Fruit fly (Drosophila melanogaster) whole organism, embryonic: ENCODE data around the gene CG2187.

Source experiments
- Aef1 ChIP-seq: fragments of 200-800 bp; sonication (Bioruptor generic); IDR thresholded peaks from 3 replicates; pipeline ENCODE4 v1.3.6; 2022; ENCODE audit warnings: missing biosample characterization, missing genetic modification characterization
- Asciz ChIP-seq: fragments of 200-800 bp; sonication (Bioruptor generic); optimal IDR thresholded peaks from 2 replicates; lab custom pipeline; 2017; ENCODE audit warnings: missing biosample characterization, mild to moderate bottlenecking, missing genetic modification characterization, missing genetic modification reagents
- CG10147 ChIP-seq: fragments of 200-800 bp; sonication (Bioruptor generic); optimal IDR thresholded peaks from 2 replicates; lab custom pipeline; 2019; ENCODE audit warnings: missing biosample characterization, mild to moderate bottlenecking, missing genetic modification characterization, moderate library complexity
- CG10462 ChIP-seq: fragments of 200-800 bp; sonication (Bioruptor generic); optimal IDR thresholded peaks from 2 replicates; lab custom pipeline; 2016; ENCODE audit warnings: missing biosample characterization, missing genetic modification characterization
- CG12071 ChIP-seq: fragments of 200-800 bp; sonication (Bioruptor generic); optimal IDR thresholded peaks from 3 replicates; lab custom pipeline; 2018; ENCODE audit warnings: missing biosample characterization, mild to moderate bottlenecking, missing genetic modification characterization
- CG1233 ChIP-seq: fragments of 200-800 bp; sonication (Bioruptor generic); optimal IDR thresholded peaks from 4 replicates; lab custom pipeline; 2018; ENCODE audit warnings: missing biosample characterization, mild to moderate bottlenecking, missing genetic modification characterization
- CG15011 ChIP-seq: fragments of 200-800 bp; sonication (Bioruptor generic); optimal IDR thresholded peaks from 3 replicates; lab custom pipeline; 2018; ENCODE audit warnings: missing biosample characterization, mild to moderate bottlenecking, missing genetic modification characterization
- CG2199 ChIP-seq: fragments of 200-800 bp; sonication (Bioruptor generic); IDR thresholded peaks from 3 replicates; pipeline ENCODE4 v1.3.6; 2022; ENCODE audit warnings: missing biosample characterization, missing genetic modification characterization
- CG30403 ChIP-seq: fragments of 200-800 bp; sonication (Bioruptor generic); optimal IDR thresholded peaks from 3 replicates; lab custom pipeline; 2016; ENCODE audit warnings: missing biosample characterization, missing genetic modification characterization
- CG3163 ChIP-seq: fragments of 200-800 bp; sonication (Bioruptor generic); optimal IDR thresholded peaks from 3 replicates; lab custom pipeline; 2016; ENCODE audit warnings: missing biosample characterization, missing genetic modification characterization
- CG33213 ChIP-seq: fragments of 200-800 bp; sonication (Bioruptor generic); optimal IDR thresholded peaks from 3 replicates; lab custom pipeline; 2016; ENCODE audit warnings: missing biosample characterization, missing genetic modification characterization
- CG4404 ChIP-seq: fragments of 200-800 bp; sonication (Bioruptor generic); IDR thresholded peaks from 2 replicates; pipeline ENCODE4 v1.3.6; 2022; ENCODE audit warnings: missing biosample characterization, missing genetic modification characterization
- CG7556 ChIP-seq: fragments of 200-800 bp; sonication (Bioruptor generic); optimal IDR thresholded peaks from 2 replicates; lab custom pipeline; 2017; ENCODE audit warnings: missing biosample characterization, mild to moderate bottlenecking, missing genetic modification characterization
- CG8359 ChIP-seq: fragments of 200-800 bp; sonication (Bioruptor generic); optimal IDR thresholded peaks from 2 replicates; lab custom pipeline; 2017; ENCODE audit warnings: missing biosample characterization, mild to moderate bottlenecking, missing genetic modification characterization, borderline replicate concordance
- Deaf1 ChIP-seq: fragments of 200-800 bp; optimal IDR thresholded peaks from 3 replicates; lab custom pipeline; 2019; ENCODE audit warnings: missing biosample characterization, mild to moderate bottlenecking, missing genetic modification characterization, moderate library complexity
- Drgx ChIP-seq: fragments of 200-800 bp; sonication (Bioruptor generic); IDR thresholded peaks from 2 replicates; pipeline ENCODE4 v1.3.6; 2022; ENCODE audit warnings: missing biosample characterization, missing genetic modification characterization
- Eip74EF ChIP-seq, 2 experiments: fragments of 200-800 bp in 1 of 2; fragments of >200 bp in 1 of 2; sonication (Bioruptor generic) in 1 of 2; optimal IDR thresholded peaks; 2 replicates each; lab custom pipeline; 2017 to 2019; ENCODE audit warnings: missing biosample characterization in 2 of 2, missing genetic modification characterization in 2 of 2, mild to moderate bottlenecking in 1 of 2, moderate library complexity in 1 of 2
- HHEX ChIP-seq: fragments of 200-800 bp; sonication (Bioruptor generic); optimal IDR thresholded peaks from 3 replicates; lab custom pipeline; 2017; ENCODE audit warnings: missing biosample characterization, mild to moderate bottlenecking, missing genetic modification characterization, missing genetic modification reagents
- Max ChIP-seq: fragments of 200-800 bp; sonication (Bioruptor generic); optimal IDR thresholded peaks from 2 replicates; lab custom pipeline; 2016; ENCODE audit warnings: missing biosample characterization, mild to moderate bottlenecking, missing genetic modification characterization
- Med ChIP-seq: fragments of 200-800 bp; sonication (Bioruptor generic); peaks from one replicate; lab custom pipeline; 2016; ENCODE audit warnings: missing biosample characterization, missing genetic modification characterization, mild to moderate bottlenecking, inconsistent platforms, moderate library complexity
- Oli ChIP-seq: fragments of 200-800 bp; sonication (Bioruptor generic); optimal IDR thresholded peaks from 2 replicates; lab custom pipeline; 2018; ENCODE audit warnings: missing biosample characterization, mild to moderate bottlenecking, missing genetic modification characterization, moderate library complexity
- Pdp1 ChIP-seq, 2 experiments: fragments of 200-800 bp; sonication (Bioruptor generic); optimal IDR thresholded peaks; 3 replicates each; lab custom pipeline; 2016; ENCODE audit warnings: missing biosample characterization in 2 of 2, missing genetic modification characterization in 2 of 2, mild to moderate bottlenecking in 1 of 2, moderate library complexity in 1 of 2
- Trl ChIP-seq, 3 experiments: fragments of >200 bp in 2 of 3; fragments of 200-800 bp in 1 of 3; sonication (Bioruptor generic) in 1 of 3; optimal IDR thresholded peaks; 2 replicates in 1 of 3; 3 replicates in 2 of 3; lab custom pipeline; 2016 to 2017; ENCODE audit warnings: missing biosample characterization in 1 of 3, missing genetic modification characterization in 1 of 3
- YL-1 ChIP-seq: fragments of 200-800 bp; sonication (Bioruptor generic); optimal IDR thresholded peaks from 3 replicates; lab custom pipeline; 2017; ENCODE audit warnings: missing biosample characterization, mild to moderate bottlenecking, missing genetic modification characterization
- bcd ChIP-seq: fragments of 200-800 bp; sonication (Bioruptor generic); optimal IDR thresholded peaks from 2 replicates; lab custom pipeline; 2017; ENCODE audit warnings: missing biosample characterization, mild to moderate bottlenecking, missing genetic modification characterization
- cg ChIP-seq: fragments of 200-800 bp; sonication (Bioruptor generic); optimal IDR thresholded peaks from 3 replicates; lab custom pipeline; 2019; ENCODE audit warnings: missing biosample characterization, mild to moderate bottlenecking, missing genetic modification characterization, moderate library complexity
- chinmo ChIP-seq: fragments of 200-800 bp; sonication (Bioruptor generic); IDR thresholded peaks from 4 replicates; pipeline ENCODE4 v1.3.6; 2022; ENCODE audit warnings: missing biosample characterization, missing genetic modification characterization; ENCODE audit not compliant: partially characterized antibody
- ci ChIP-seq: fragments of 200-800 bp; sonication (Bioruptor generic); IDR thresholded peaks from 3 replicates; pipeline ENCODE4 v1.3.6; 2022; ENCODE audit warnings: missing biosample characterization, missing genetic modification characterization
- crol ChIP-seq: fragments of 200-800 bp; sonication (Bioruptor generic); IDR thresholded peaks from 2 replicates; pipeline ENCODE4 v1.3.6; 2022; ENCODE audit warnings: missing biosample characterization, missing genetic modification characterization
- cwo ChIP-seq: fragments of 200-800 bp; sonication (Bioruptor generic); optimal IDR thresholded peaks from 3 replicates; lab custom pipeline; 2017; ENCODE audit warnings: missing biosample characterization, missing genetic modification characterization, mild to moderate bottlenecking, moderate library complexity, missing genetic modification reagents
- grn ChIP-seq: fragments of 200-800 bp; sonication (Bioruptor generic); optimal IDR thresholded peaks from 3 replicates; lab custom pipeline; 2017; ENCODE audit warnings: missing biosample characterization, missing genetic modification characterization
- ind ChIP-seq: fragments of 200-800 bp; sonication (Bioruptor generic); optimal IDR thresholded peaks from 3 replicates; lab custom pipeline; 2016; ENCODE audit warnings: missing biosample characterization, missing genetic modification characterization
- ken ChIP-seq: fragments of 200-800 bp; sonication (Bioruptor generic); IDR thresholded peaks from 3 replicates; pipeline ENCODE4 v1.3.6; 2022; ENCODE audit warnings: missing biosample characterization, missing genetic modification characterization
- kni ChIP-seq: fragments of 200-800 bp; sonication (Bioruptor generic); optimal IDR thresholded peaks from 3 replicates; lab custom pipeline; 2017; ENCODE audit warnings: mild to moderate bottlenecking, missing biosample characterization, missing genetic modification reagents, missing genetic modification characterization
- mirr ChIP-seq: fragments of 200-800 bp; sonication (Bioruptor generic); optimal IDR thresholded peaks from 3 replicates; lab custom pipeline; 2018; ENCODE audit warnings: missing biosample characterization, mild to moderate bottlenecking, missing genetic modification characterization
- nerfin-1 ChIP-seq: fragments of 200-800 bp; sonication (Bioruptor generic); optimal IDR thresholded peaks from 3 replicates; lab custom pipeline; 2019; ENCODE audit warnings: missing biosample characterization, mild to moderate bottlenecking, missing genetic modification characterization, moderate library complexity
- nom ChIP-seq: fragments of 200-800 bp; sonication (Bioruptor generic); optimal IDR thresholded peaks from 2 replicates; lab custom pipeline; 2017; ENCODE audit warnings: missing biosample characterization, missing genetic modification characterization, mild to moderate bottlenecking, moderate library complexity, missing genetic modification reagents
- pros ChIP-seq: fragments of 200-800 bp; sonication (Bioruptor generic); optimal IDR thresholded peaks from 3 replicates; lab custom pipeline; 2019; ENCODE audit warnings: missing biosample characterization, mild to moderate bottlenecking, missing genetic modification characterization, moderate library complexity
- pzg ChIP-seq: fragments of 200-800 bp; sonication (Bioruptor generic); optimal IDR thresholded peaks from 3 replicates; lab custom pipeline; 2018; ENCODE audit warnings: missing biosample characterization, mild to moderate bottlenecking, missing genetic modification characterization, moderate library complexity
- sd ChIP-seq: fragments of 200-800 bp; sonication (Bioruptor generic); optimal IDR thresholded peaks from 3 replicates; lab custom pipeline; 2018; ENCODE audit warnings: missing biosample characterization, mild to moderate bottlenecking, missing genetic modification characterization, moderate library complexity
- sens ChIP-seq: fragments of 200-800 bp; sonication (Bioruptor generic); peaks from one replicate; lab custom pipeline; 2016; ENCODE audit warnings: missing biosample characterization, missing genetic modification characterization
- vvl ChIP-seq: fragments of 200-800 bp; sonication (Bioruptor generic); IDR thresholded peaks from 2 replicates; pipeline ENCODE4 v1.3.6; 2022; ENCODE audit warnings: missing biosample characterization, missing genetic modification characterization
- wdn ChIP-seq: fragments of 200-800 bp; sonication (Bioruptor generic); IDR thresholded peaks from 2 replicates; pipeline ENCODE4 v1.3.6; 2022; ENCODE audit warnings: missing biosample characterization, missing genetic modification characterization

The CG2187 gene

DNA sequence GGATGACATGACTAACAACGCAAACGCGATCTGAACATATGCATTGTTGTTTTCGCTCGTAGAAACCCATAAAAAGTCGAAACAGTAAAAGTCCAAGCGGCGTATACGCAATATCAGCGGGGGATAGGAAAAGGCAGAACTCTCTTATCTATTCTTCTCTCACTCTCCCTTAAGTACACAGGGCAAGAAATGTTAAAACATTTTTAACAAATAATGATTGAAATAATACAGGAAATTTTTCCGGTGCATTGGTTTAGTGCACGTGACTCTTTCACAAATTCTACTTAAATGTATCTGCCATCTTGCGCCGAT, 42.8 kb downstream of the CG2187 start (continued):
- TF ChIP-seq HHEX (GFP tag; lab: Kevin White, UChicago) (peak; percentile 10), pzg (GFP tag; lab: Kevin White, UChicago) (no peak), Oli (no peak), CG30403 (GFP tag; lab: Kevin White, UChicago) (no peak), ind (no peak), CG2199 (GFP tag; lab: Robert Waterston, UW) (peak; percentile 49; the same call in 1 of the 3 replicates), ci (GFP tag; lab: Robert Waterston, UW) (0 out of 3 replicates have a peak, but pooled peaks have one; percentile 29), CG8359 (GFP tag; lab: Kevin White, UChicago) (no peak), kni (peak; percentile 2), cwo (GFP tag; lab: Kevin White, UChicago) (peak; percentile 19), CG12071 (GFP tag; lab: Kevin White, UChicago) (no peak), YL-1 (GFP tag; lab: Kevin White, UChicago) (no peak), nerfin-1 (tag; lab: Kevin White, UChicago) (no peak), Max (GFP tag; lab: Kevin White, UChicago) (no peak), Trl (optimal IDR thresholded peaks at IDR 0.05; lab: Kevin White, UChicago) (peak in 1 of 2 experiments; percentile 74), Trl (GFP tag; optimal IDR thresholded peaks at IDR 0.05; lab: Kevin White, UChicago) (no peak), Pdp1 (GFP tag; optimal IDR thresholded peaks at IDR 0.05; lab: Kevin White, UChicago) (peak in 1 of 2 experiments; percentile 1), CG3163 (peak; percentile 76), crol (GFP tag; lab: Robert Waterston, UW) (peak; percentile 46; the same call in 1 of the 2 replicates), pros (GFP tag; lab: Kevin White, UChicago) (no peak), Asciz (GFP tag; lab: Kevin White, UChicago) (peak; percentile 4), Med (GFP tag; lab: Kevin White, UChicago) (peak; percentile 48)

DNA sequence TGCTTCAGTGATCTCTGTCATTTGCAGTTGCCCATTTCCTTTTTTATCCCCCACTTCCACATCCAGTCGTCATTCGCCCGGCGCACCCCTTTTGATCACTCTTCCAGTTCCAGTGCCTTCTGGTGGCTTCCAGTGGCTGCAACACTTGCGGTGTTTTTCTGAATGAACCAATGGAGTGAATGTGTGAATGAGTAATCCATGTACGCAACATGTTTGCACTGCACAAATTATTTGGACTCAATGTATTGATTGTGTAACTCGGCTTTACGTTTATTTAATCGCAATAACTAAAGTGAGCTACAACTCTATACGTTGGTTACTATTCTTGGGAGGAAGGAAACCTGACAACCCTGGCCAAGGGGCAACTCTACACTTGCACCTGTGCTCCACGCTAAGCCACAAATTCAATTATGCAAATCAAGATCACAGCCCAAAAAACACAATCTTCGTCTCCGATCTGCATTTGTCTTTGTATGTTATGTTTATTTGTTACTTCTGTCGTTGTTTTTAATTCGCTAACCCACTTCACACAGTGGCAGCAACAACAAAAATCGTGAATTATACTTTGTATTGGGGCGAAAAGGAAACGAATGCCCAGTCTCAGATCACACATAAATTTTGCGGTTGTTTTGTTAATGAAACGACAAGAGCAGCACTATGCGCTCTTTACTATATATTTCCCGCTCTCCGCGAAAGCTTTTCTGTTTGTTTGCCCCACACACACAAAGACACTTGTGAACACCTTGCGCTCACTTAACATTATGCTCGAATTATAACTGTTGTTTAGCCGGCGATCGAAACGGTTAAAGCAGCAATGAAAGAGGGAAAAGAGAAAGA, 43.3 kb downstream of the CG2187 start:
- TF ChIP-seq Trl (optimal IDR thresholded peaks at IDR 0.05; lab: Kevin White, UChicago) = peak; percentile 44 to 84
- TF ChIP-seq Trl (GFP tag; optimal IDR thresholded peaks at IDR 0.05; lab: Kevin White, UChicago) = no peak
- TF ChIP-seq sens (GFP tag; lab: Kevin White, UChicago) = peak; percentile 63
- no peak for TF ChIP-seq CG7556 (GFP tag; lab: Kevin White, UChicago)
- no peak for TF ChIP-seq CG33213 (GFP tag; lab: Kevin White, UChicago)
- TF ChIP-seq Aef1 (GFP tag; lab: Robert Waterston, UW) = no peak
- peak; percentile 31 for TF ChIP-seq mirr (GFP tag; lab: Kevin White, UChicago)
- TF ChIP-seq nom (GFP tag; lab: Kevin White, UChicago) = peak; percentile 29
- TF ChIP-seq cg (GFP tag; lab: Kevin White, UChicago) = peak; percentile 64
- TF ChIP-seq CG4404 (GFP tag; lab: Robert Waterston, UW) = 0 out of 2 replicates have a peak, but pooled peaks have one; percentile 10
- TF ChIP-seq CG1233 = no peak
- TF ChIP-seq wdn (GFP tag; lab: Robert Waterston, UW) = no peak
- TF ChIP-seq ken (GFP tag; lab: Robert Waterston, UW) = 0 out of 3 replicates have a peak, but pooled peaks have one; percentile 18
- 0 out of 4 replicates have a peak, but pooled peaks have one; percentile 54 for TF ChIP-seq chinmo
- 0 out of 2 replicates have a peak, but pooled peaks have one; percentile 18 for TF ChIP-seq vvl
- TF ChIP-seq Pdp1 (GFP tag; optimal IDR thresholded peaks at IDR 0.05; lab: Kevin White, UChicago) = peak in 1 of 2 experiments; percentile 53
- TF ChIP-seq bcd (GFP tag; lab: Kevin White, UChicago) = no peak
- no peak for TF ChIP-seq CG10147 (GFP tag; lab: Kevin White, UChicago)
- TF ChIP-seq sd (tag; lab: Kevin White, UChicago) = peak; percentile 7
- TF ChIP-seq kni = peak; percentile 59
- TF ChIP-seq Drgx = 0 out of 2 replicates have a peak, but pooled peaks have one; percentile 12
- 0 out of 2 replicates have a peak, but pooled peaks have one; percentile 20 for TF ChIP-seq crol (GFP tag; lab: Robert Waterston, UW)
- no peak for TF ChIP-seq CG15011 (GFP tag; lab: Kevin White, UChicago)
- TF ChIP-seq grn (GFP tag; lab: Kevin White, UChicago) = peak; percentile 34
- peak in 1 of 2 experiments; percentile 20 for TF ChIP-seq Eip74EF (GFP tag; optimal IDR thresholded peaks at IDR 0.05; lab: Kevin White, UChicago)
- no peak for TF ChIP-seq CG10462
- peak; percentile 22 for TF ChIP-seq Med (GFP tag; lab: Kevin White, UChicago)
- TF ChIP-seq Deaf1 = peak; percentile 35
